Worm (Caenorhabditis elegans) whole organism, L4/young adult: ENCODE results near the gene act-2.
A peak's percentile ranks its signal among the peaks of the same experiment; 100 is the strongest.

Experiments used
- W03F9.2 ChIP-seq: fragments of 150-350 bp; optimal IDR thresholded peaks from 2 replicates; lab custom pipeline; 2014; ENCODE audit warnings: missing biosample characterization, missing genetic modification characterization
- dao-5 ChIP-seq: sonication (generic microtip); optimal IDR thresholded peaks from 2 replicates; lab custom pipeline; 2016; ENCODE audit warnings: missing genotype, missing genetic modification characterization, moderate library complexity, missing compliant biosample characterization
- him-1 ChIP-seq: sonication (generic microtip); optimal IDR thresholded peaks from 2 replicates; lab custom pipeline; 2016; ENCODE audit warnings: missing genotype, missing genetic modification reagents, missing genetic modification characterization, missing compliant biosample characterization

Gene act-2

ce11 chrV:11053827-11054226, 24.1 kb downstream of the act-2 start, which contains the start of gene T04C12.7:
Gene T04C12.7 (plus strand): TSS chrV:11054127.
- TF ChIP-seq W03F9.2 (tag; lab: Kevin White, UChicago) (no peak), dao-5 (tag; lab: Kevin White, UChicago) (no peak)

ce11 chrV:11051921-11052320, 26.0 kb downstream of the act-2 start, which contains the start of gene T04C12.33:
Gene T04C12.33 (plus strand): TSS chrV:11052221.
- TF ChIP-seq dao-5 (tag; lab: Kevin White, UChicago): no peak
- TF ChIP-seq him-1: no peak
- TF ChIP-seq W03F9.2 (tag; lab: Kevin White, UChicago): no peak

- TF ChIP-seq dao-5 (tag; lab: Kevin White, UChicago) (no peak), W03F9.2 (tag; lab: Kevin White, UChicago) (no peak), him-1 (no peak)
Measured at ce11 chrV:11048678-11049077, 29.3 kb downstream of the act-2 start, which contains the start of gene srh-74. Gene srh-74 (minus strand): TSS chrV:11048778.

ce11 chrV:11046730-11047129, 31.2 kb downstream of the act-2 start, which contains the start of gene dhs-18:
Gene dhs-18 (minus strand): TSS chrV:11046833.
- TF ChIP-seq W03F9.2 (tag; lab: Kevin White, UChicago) (no peak), him-1 (no peak), dao-5 (tag; lab: Kevin White, UChicago) (no peak)

ce11 chrV:11043767-11044166, 34.2 kb downstream of the act-2 start, which contains the start of gene C45B11.6:
Gene C45B11.6 (plus strand): TSS chrV:11044067.
- TF ChIP-seq dao-5 (tag; lab: Kevin White, UChicago) (no peak), him-1 (no peak)

- no peak for TF ChIP-seq W03F9.2 (tag; lab: Kevin White, UChicago)
- no peak for TF ChIP-seq him-1
- no peak for TF ChIP-seq dao-5 (tag; lab: Kevin White, UChicago)
Measured at ce11 chrV:11042538-11042937, 35.4 kb downstream of the act-2 start, which contains the start of gene C45B11.2. Gene C45B11.2 (plus strand): TSS chrV:11042710.

ce11 chrV:11041499-11041898, 36.5 kb downstream of the act-2 start, which contains the start of gene C45B11.5:
Gene C45B11.5 (plus strand): TSS chrV:11041799.
- TF ChIP-seq him-1 (no peak), dao-5 (tag; lab: Kevin White, UChicago) (no peak), W03F9.2 (tag; lab: Kevin White, UChicago) (no peak)

ce11 chrV:11040473-11040872, 37.5 kb downstream of the act-2 start, which contains the start of gene C45B11.8:
Gene C45B11.8 (plus strand): TSS chrV:11040773.
- TF ChIP-seq him-1: no peak
- no peak for TF ChIP-seq W03F9.2 (tag; lab: Kevin White, UChicago)
- TF ChIP-seq dao-5 (tag; lab: Kevin White, UChicago): no peak

- TF ChIP-seq W03F9.2 (tag; lab: Kevin White, UChicago) (no peak), him-1 (no peak), dao-5 (tag; lab: Kevin White, UChicago) (no peak)
Measured at ce11 chrV:11040020-11040419, 37.9 kb downstream of the act-2 start, which contains the start of gene C45B11.9. Gene C45B11.9 (plus strand): TSS chrV:11040320.

ce11 chrV:11039379-11039954, 38.5 kb downstream of the act-2 start, which contains the start of gene pak-2:
Gene pak-2 (minus strand): TSS chrV:11039429.
- TF ChIP-seq him-1 (peak; percentile 55), W03F9.2 (tag; lab: Kevin White, UChicago) (peak; percentile 52), dao-5 (tag; lab: Kevin White, UChicago) (no peak)

- TF ChIP-seq dao-5 (tag; lab: Kevin White, UChicago): no peak
- no peak for TF ChIP-seq W03F9.2 (tag; lab: Kevin White, UChicago)
- no peak for TF ChIP-seq him-1
Measured at ce11 chrV:11034748-11035147, 43.2 kb downstream of the act-2 start, which contains the start of gene pptr-2. Gene pptr-2 (minus strand): TSS chrV:11034931.

- TF ChIP-seq dao-5 (tag; lab: Kevin White, UChicago): no peak
- no peak for TF ChIP-seq W03F9.2 (tag; lab: Kevin White, UChicago)
- TF ChIP-seq him-1: no peak
Measured at ce11 chrV:11033241-11033640, 44.7 kb downstream of the act-2 start.

ce11 chrV:11030675-11031074, 47.3 kb downstream of the act-2 start:
- TF ChIP-seq him-1 (no peak), dao-5 (tag; lab: Kevin White, UChicago) (no peak), W03F9.2 (tag; lab: Kevin White, UChicago) (no peak)

ce11 chrV:11029309-11029708, 48.6 kb downstream of the act-2 start:
- TF ChIP-seq W03F9.2 (tag; lab: Kevin White, UChicago) (peak; percentile 22), him-1 (no peak)
